Fruit fly (Drosophila melanogaster) whole organism, embryonic: ENCODE measurements around the gene rgn.

Experiments
- Bgb ChIP-seq: fragments of 200-800 bp; sonication (Bioruptor generic); IDR thresholded peaks from 2 replicates; pipeline ENCODE4 v1.3.6; 2022; ENCODE audit warnings: missing biosample characterization, missing genetic modification characterization; ENCODE audit not compliant: partially characterized antibody
- CG10147 ChIP-seq: fragments of 200-800 bp; sonication (Bioruptor generic); optimal IDR thresholded peaks from 2 replicates; lab custom pipeline; 2019; ENCODE audit warnings: missing biosample characterization, mild to moderate bottlenecking, missing genetic modification characterization, moderate library complexity
- CG10267 ChIP-seq: fragments of 200-800 bp; sonication (Bioruptor generic); optimal IDR thresholded peaks from 2 replicates; lab custom pipeline; 2018; ENCODE audit warnings: missing biosample characterization, mild to moderate bottlenecking, missing genetic modification characterization, moderate library complexity
- CG10431 ChIP-seq: fragments of 200-800 bp; sonication (Bioruptor generic); optimal IDR thresholded peaks from 3 replicates; lab custom pipeline; 2018; ENCODE audit warnings: missing biosample characterization, mild to moderate bottlenecking, missing genetic modification characterization
- CG10979 ChIP-seq: fragments of 200-800 bp; sonication (Bioruptor generic); optimal IDR thresholded peaks from 2 replicates; lab custom pipeline; 2018; ENCODE audit warnings: missing biosample characterization, mild to moderate bottlenecking, missing genetic modification characterization, moderate library complexity
- CG12659 ChIP-seq: fragments of 200-800 bp; sonication (Bioruptor generic); optimal IDR thresholded peaks from 3 replicates; lab custom pipeline; 2017; ENCODE audit warnings: mild to moderate bottlenecking, missing biosample characterization, missing genetic modification reagents, missing genetic modification characterization
- CG15514 ChIP-seq: fragments of 200-800 bp; sonication (Bioruptor generic); optimal IDR thresholded peaks from 3 replicates; lab custom pipeline; 2017; ENCODE audit warnings: missing biosample characterization, missing genetic modification characterization, mild to moderate bottlenecking, moderate library complexity, missing genetic modification reagents
- CG16815 ChIP-seq: fragments of 200-800 bp; sonication (Bioruptor generic); optimal IDR thresholded peaks from 3 replicates; lab custom pipeline; 2017; ENCODE audit warnings: missing biosample characterization, mild to moderate bottlenecking, missing genetic modification characterization
- CG17829 ChIP-seq: fragments of 200-800 bp; optimal IDR thresholded peaks from 2 replicates; lab custom pipeline; 2019; ENCODE audit warnings: missing biosample characterization, mild to moderate bottlenecking, missing genetic modification characterization, moderate library complexity
- CG17912 ChIP-seq: fragments of 200-800 bp; sonication (Bioruptor generic); optimal IDR thresholded peaks from 2 replicates; lab custom pipeline; 2018; ENCODE audit warnings: missing biosample characterization, mild to moderate bottlenecking, missing genetic modification characterization
- CG30020 ChIP-seq: fragments of 200-800 bp; optimal IDR thresholded peaks from 2 replicates; lab custom pipeline; 2019; ENCODE audit warnings: missing biosample characterization, mild to moderate bottlenecking, missing genetic modification characterization, moderate library complexity
- CG31224 ChIP-seq: fragments of 200-800 bp; sonication (Bioruptor generic); IDR thresholded peaks from 2 replicates; pipeline ENCODE4 v1.3.6; 2022; ENCODE audit warnings: missing biosample characterization, missing genetic modification characterization
- CG33213 ChIP-seq: fragments of 200-800 bp; sonication (Bioruptor generic); optimal IDR thresholded peaks from 3 replicates; lab custom pipeline; 2016; ENCODE audit warnings: missing biosample characterization, missing genetic modification characterization
- CG34224 ChIP-seq: fragments of 200-800 bp; sonication (Bioruptor generic); IDR thresholded peaks from 3 replicates; pipeline ENCODE4 v1.3.6; 2022; ENCODE audit warnings: missing biosample characterization, missing genetic modification characterization; ENCODE audit not compliant: partially characterized antibody
- CG3847 ChIP-seq: fragments of 200-800 bp; sonication (Bioruptor generic); IDR thresholded peaks from 2 replicates; pipeline ENCODE4 v1.3.6; 2022; ENCODE audit warnings: missing biosample characterization, missing genetic modification characterization
- CG4617 ChIP-seq: fragments of 200-800 bp; sonication (Bioruptor generic); optimal IDR thresholded peaks from 3 replicates; lab custom pipeline; 2016; ENCODE audit warnings: missing biosample characterization, missing genetic modification characterization, borderline replicate concordance
- CG4820 ChIP-seq: fragments of 200-800 bp; sonication (Bioruptor generic); optimal IDR thresholded peaks from 3 replicates; lab custom pipeline; 2016; ENCODE audit warnings: missing biosample characterization, missing genetic modification characterization
- CG5180 ChIP-seq: fragments of 200-800 bp; sonication (Bioruptor generic); optimal IDR thresholded peaks from 3 replicates; lab custom pipeline; 2017; ENCODE audit warnings: missing biosample characterization, missing genetic modification characterization, mild to moderate bottlenecking, moderate library complexity, missing genetic modification reagents
- CG9932 ChIP-seq: fragments of 200-800 bp; sonication (Bioruptor generic); IDR thresholded peaks from 2 replicates; pipeline ENCODE4 v1.3.6; 2022; ENCODE audit warnings: missing biosample characterization, missing genetic modification characterization
- CHES-1-like ChIP-seq: fragments of 200-800 bp; sonication (Bioruptor generic); optimal IDR thresholded peaks from 2 replicates; lab custom pipeline; 2016; ENCODE audit warnings: missing biosample characterization, missing genetic modification characterization
- CTCF ChIP-seq: fragments of 200-800 bp; sonication (Bioruptor generic); optimal IDR thresholded peaks from 2 replicates; lab custom pipeline; 2017; ENCODE audit warnings: missing biosample characterization, mild to moderate bottlenecking, missing genetic modification characterization, moderate library complexity
- Dad ChIP-seq: fragments of 200-800 bp; sonication (Bioruptor generic); optimal IDR thresholded peaks from 3 replicates; lab custom pipeline; 2016; ENCODE audit warnings: missing biosample characterization, missing genetic modification characterization
- Dip3 ChIP-seq: fragments of 200-800 bp; sonication (Bioruptor generic); optimal IDR thresholded peaks from 3 replicates; lab custom pipeline; 2016; ENCODE audit warnings: missing biosample characterization, missing genetic modification characterization
- Dll ChIP-seq: fragments of 200-800 bp; sonication (Bioruptor generic); IDR thresholded peaks from 4 replicates; pipeline ENCODE4 v1.3.6; 2022; ENCODE audit warnings: missing biosample characterization, missing genetic modification characterization; ENCODE audit not compliant: partially characterized antibody
- Dp ChIP-seq: fragments of 200-800 bp; sonication (Bioruptor generic); optimal IDR thresholded peaks from 2 replicates; lab custom pipeline; 2018; ENCODE audit warnings: missing biosample characterization, mild to moderate bottlenecking, missing genetic modification characterization, moderate library complexity
- Ets97D ChIP-seq: fragments of 200-800 bp; sonication (Bioruptor generic); optimal IDR thresholded peaks from 3 replicates; lab custom pipeline; 2016; ENCODE audit warnings: missing biosample characterization, missing genetic modification characterization
- Fer1 ChIP-seq: fragments of 200-800 bp; sonication (Bioruptor generic); optimal IDR thresholded peaks from 2 replicates; lab custom pipeline; 2017; ENCODE audit warnings: missing biosample characterization, mild to moderate bottlenecking, missing genetic modification characterization
- Fer2 ChIP-seq: fragments of 200-800 bp; sonication (Bioruptor generic); optimal IDR thresholded peaks from 2 replicates; lab custom pipeline; 2018; ENCODE audit warnings: missing biosample characterization, mild to moderate bottlenecking, missing genetic modification characterization, moderate library complexity
- H15 ChIP-seq: fragments of 200-800 bp; sonication (Bioruptor generic); IDR thresholded peaks from 3 replicates; pipeline ENCODE4 v1.3.6; 2022; ENCODE audit warnings: missing biosample characterization, missing genetic modification characterization
- HmgZ ChIP-seq: fragments of 200-800 bp; sonication (Bioruptor generic); optimal IDR thresholded peaks from 2 replicates; lab custom pipeline; 2018; ENCODE audit warnings: missing biosample characterization, mild to moderate bottlenecking, missing genetic modification characterization
- MBD-R2 ChIP-seq: fragments of 200-800 bp; sonication (Bioruptor generic); IDR thresholded peaks from 2 replicates; pipeline ENCODE4 v1.3.6; 2022; ENCODE audit warnings: missing biosample characterization, missing genetic modification characterization
- MESR4 ChIP-seq: fragments of 200-800 bp; sonication (Bioruptor generic); optimal IDR thresholded peaks from 2 replicates; lab custom pipeline; 2018; ENCODE audit warnings: missing biosample characterization, mild to moderate bottlenecking, missing genetic modification characterization, moderate library complexity
- NC2β ChIP-seq: fragments of 200-800 bp; sonication (Bioruptor generic); optimal IDR thresholded peaks from 2 replicates; lab custom pipeline; 2016; ENCODE audit warnings: missing biosample characterization, missing genetic modification characterization
- Oaz ChIP-seq: fragments of 200-800 bp; sonication (Bioruptor generic); IDR thresholded peaks from 2 replicates; pipeline ENCODE4 v1.3.6; 2022; ENCODE audit warnings: missing biosample characterization, missing genetic modification characterization
- Pdp1 ChIP-seq, 2 experiments: fragments of 200-800 bp; sonication (Bioruptor generic); optimal IDR thresholded peaks; 3 replicates each; lab custom pipeline; 2016; ENCODE audit warnings: missing biosample characterization in 2 of 2, missing genetic modification characterization in 2 of 2, mild to moderate bottlenecking in 1 of 2, moderate library complexity in 1 of 2
- Sin3A ChIP-seq: fragments of >200 bp; optimal IDR thresholded peaks from 2 replicates; lab custom pipeline; 2018
- Six4 ChIP-seq: fragments of 200-800 bp; sonication (Bioruptor generic); optimal IDR thresholded peaks from 2 replicates; lab custom pipeline; 2016; ENCODE audit warnings: missing biosample characterization, missing genetic modification characterization
- amos ChIP-seq: fragments of 200-800 bp; sonication (Bioruptor generic); IDR thresholded peaks from 2 replicates; pipeline ENCODE4 v1.3.6; 2022; ENCODE audit warnings: missing biosample characterization, missing genetic modification characterization; ENCODE audit not compliant: partially characterized antibody
- bbx ChIP-seq: fragments of 200-800 bp; sonication (Bioruptor generic); IDR thresholded peaks from 2 replicates; pipeline ENCODE4 v1.3.6; 2022; ENCODE audit warnings: missing biosample characterization, missing genetic modification characterization; ENCODE audit not compliant: partially characterized antibody
- chinmo ChIP-seq: fragments of 200-800 bp; sonication (Bioruptor generic); IDR thresholded peaks from 4 replicates; pipeline ENCODE4 v1.3.6; 2022; ENCODE audit warnings: missing biosample characterization, missing genetic modification characterization; ENCODE audit not compliant: partially characterized antibody
- fd102C ChIP-seq: fragments of 200-800 bp; sonication (Bioruptor generic); optimal IDR thresholded peaks from 2 replicates; lab custom pipeline; 2018; ENCODE audit warnings: missing biosample characterization, mild to moderate bottlenecking, missing genetic modification characterization, moderate library complexity
- kni ChIP-seq: fragments of 200-800 bp; sonication (Bioruptor generic); optimal IDR thresholded peaks from 3 replicates; lab custom pipeline; 2017; ENCODE audit warnings: mild to moderate bottlenecking, missing biosample characterization, missing genetic modification reagents, missing genetic modification characterization
- nmo ChIP-seq: fragments of 200-800 bp; sonication (Bioruptor generic); optimal IDR thresholded peaks from 2 replicates; lab custom pipeline; 2018; ENCODE audit warnings: missing biosample characterization, mild to moderate bottlenecking, missing genetic modification characterization, moderate library complexity
- pzg ChIP-seq: fragments of 200-800 bp; sonication (Bioruptor generic); optimal IDR thresholded peaks from 3 replicates; lab custom pipeline; 2018; ENCODE audit warnings: missing biosample characterization, mild to moderate bottlenecking, missing genetic modification characterization, moderate library complexity
- ranshi ChIP-seq: fragments of 200-800 bp; sonication (Bioruptor generic); IDR thresholded peaks from 2 replicates; pipeline ENCODE4 v1.3.6; 2022; ENCODE audit warnings: missing biosample characterization, missing genetic modification characterization
- ro ChIP-seq: fragments of 200-800 bp; sonication (Bioruptor generic); IDR thresholded peaks from 2 replicates; pipeline ENCODE4 v1.3.6; 2022; ENCODE audit warnings: missing biosample characterization, missing genetic modification characterization
- sens ChIP-seq: fragments of 200-800 bp; sonication (Bioruptor generic); peaks from one replicate; lab custom pipeline; 2016; ENCODE audit warnings: missing biosample characterization, missing genetic modification characterization
- trem ChIP-seq: fragments of 200-800 bp; optimal IDR thresholded peaks from 3 replicates; lab custom pipeline; 2019; ENCODE audit warnings: missing biosample characterization, mild to moderate bottlenecking, missing genetic modification characterization, moderate library complexity

Gene rgn

dm6 chr3L:21343254-21344083 lies 38.8 kb upstream of the rgn start, which contains the start of the genes Tbc1d8-9 and CG32436 (continued):
- TF ChIP-seq CG10147 (no peak), sens (GFP tag; lab: Kevin White, UChicago) (peak; percentile 42), bbx (peak; percentile 46; the same call in 1 of the 2 replicates), CG30020 (tag; lab: Kevin White, UChicago) (no peak), Dad (no peak), CHES-1-like (GFP tag; lab: Kevin White, UChicago) (peak; percentile 47), CG16815 (GFP tag; lab: Kevin White, UChicago) (no peak), Fer1 (GFP tag; lab: Kevin White, UChicago) (peak; percentile 12), chinmo (GFP tag; lab: Robert Waterston, UW) (0 out of 4 replicates have a peak, but pooled peaks have one; percentile 75), CG34224 (GFP tag; lab: Robert Waterston, UW) (0 out of 3 replicates have a peak, but pooled peaks have one; percentile 13), CG33213 (GFP tag; lab: Kevin White, UChicago) (peak; percentile 14), CG17829 (tag; lab: Kevin White, UChicago) (peak; percentile 30), CG5180 (GFP tag; lab: Kevin White, UChicago) (no peak), fd102C (GFP tag; lab: Kevin White, UChicago) (no peak), Dp (GFP tag; lab: Kevin White, UChicago) (peak; percentile 72), Six4 (GFP tag; lab: Kevin White, UChicago) (no peak), Dip3 (no peak), trem (peak; percentile 60), MBD-R2 (GFP tag; lab: Robert Waterston, UW) (peak; percentile 83), Oaz (GFP tag; lab: Robert Waterston, UW) (no peak), CG12659 (GFP tag; lab: Kevin White, UChicago) (peak; percentile 36), HmgZ (tag; lab: Kevin White, UChicago) (peak; percentile 40), CG31224 (GFP tag; lab: Robert Waterston, UW) (no peak), Bgb (peak; percentile 47; the same call in 1 of the 2 replicates), amos (GFP tag; lab: Robert Waterston, UW) (peak; percentile 28; the same call in 1 of the 2 replicates), Pdp1 (GFP tag; optimal IDR thresholded peaks at IDR 0.05; lab: Kevin White, UChicago) (peak in 1 of 2 experiments; percentile 55), Sin3A (lab: Kevin White, UChicago) (peak; percentile 22), CG10267 (tag; lab: Kevin White, UChicago) (peak; percentile 24), NC2β (GFP tag; lab: Kevin White, UChicago) (no peak), H15 (GFP tag; lab: Robert Waterston, UW) (no peak), Fer2 (no peak), CG10979 (tag; lab: Kevin White, UChicago) (peak; percentile 24), Ets97D (peak; percentile 56), CTCF (GFP tag; lab: Kevin White, UChicago) (peak; percentile 15), ro (no peak), CG10431 (GFP tag; lab: Kevin White, UChicago) (no peak), pzg (peak; percentile 79), Dll (GFP tag; lab: Robert Waterston, UW) (peak; percentile 38; the same call in 1 of the 4 replicates), CG9932 (GFP tag; lab: Robert Waterston, UW) (no peak), MESR4 (GFP tag; lab: Kevin White, UChicago) (peak; percentile 90), CG4617 (GFP tag; lab: Kevin White, UChicago) (peak; percentile 87), CG17912 (GFP tag; lab: Kevin White, UChicago) (no peak), nmo (GFP tag; lab: Kevin White, UChicago) (peak; percentile 28), kni (GFP tag; lab: Kevin White, UChicago) (no peak), CG3847 (GFP tag; lab: Robert Waterston, UW) (peak; percentile 23; the same call in 1 of the 2 replicates), ranshi (GFP tag; lab: Robert Waterston, UW) (peak; percentile 17; the same call in 1 of the 2 replicates), CG4820 (GFP tag; lab: Kevin White, UChicago) (peak; percentile 93), CG15514 (peak; percentile 92)
